Fruit fly (Drosophila melanogaster): ENCODE measurements around the gene MED14.

Gene MED14

dm6 chr3L:593102-593501 lies at the start of gene MED14:
MED14 (plus strand) TSS chr3L:593246.
- TF ChIP-seq CG17806 (tag; optimal IDR thresholded peaks at IDR 0.05), result no peak
- TF ChIP-seq Pif1A (GFP tag; optimal IDR thresholded peaks at IDR 0.05), result no peak
- TF ChIP-seq Pif1B (GFP tag; optimal IDR thresholded peaks at IDR 0.05), result no peak
- no peak for TF ChIP-seq EcR (GFP tag; optimal IDR thresholded peaks at IDR 0.05)
- TF ChIP-seq CG32121 (GFP tag; IDR thresholded peaks at IDR 0.05), result no peak
- TF ChIP-seq fd96Ca (GFP tag; IDR thresholded peaks at IDR 0.05), result no peak
- no peak for TF ChIP-seq CG8301 (tag; optimal IDR thresholded peaks at IDR 0.05)

- TF ChIP-seq fd96Ca (GFP tag; IDR thresholded peaks at IDR 0.05), result no peak
- peak; percentile 6 for TF ChIP-seq CG13204 (GFP tag; optimal IDR thresholded peaks at IDR 0.05)
These were observed 48.8 kb upstream of the MED14 start for dm6 chr3L:544203-544602.

- TF ChIP-seq Snoo (tag; optimal IDR thresholded peaks at IDR 0.05) (peak; percentile 85), EcR (GFP tag; optimal IDR thresholded peaks at IDR 0.05) (peak; percentile 10), CG10348 (GFP tag; IDR thresholded peaks at IDR 0.05) (0 out of 2 replicates have a peak, but pooled peaks have one; percentile 31), fd96Ca (GFP tag; IDR thresholded peaks at IDR 0.05) (peak; percentile 76), CG4496 (GFP tag; IDR thresholded peaks at IDR 0.05) (peak; percentile 89), Ets98B (GFP tag; IDR thresholded peaks at IDR 0.05) (peak; percentile 81), rn (GFP tag; IDR thresholded peaks at IDR 0.05) (no peak), CG15710 (tag; optimal IDR thresholded peaks at IDR 0.05) (peak; percentile 77), CG8159 (tag; optimal IDR thresholded peaks at IDR 0.05) (peak; percentile 84), CG8301 (tag; optimal IDR thresholded peaks at IDR 0.05) (peak; percentile 74), CG12605 (GFP tag; IDR thresholded peaks at IDR 0.05) (0 out of 2 replicates have a peak, but pooled peaks have one; percentile 35), Pif1B (GFP tag; optimal IDR thresholded peaks at IDR 0.05) (peak; percentile 86), D1 (tag; optimal IDR thresholded peaks at IDR 0.05) (no peak), CG13204 (GFP tag; optimal IDR thresholded peaks at IDR 0.05) (no peak), CG9948 (tag; optimal IDR thresholded peaks at IDR 0.05) (peak; percentile 78), CG14655 (GFP tag; optimal IDR thresholded peaks at IDR 0.05) (peak; percentile 84), CG17806 (tag; optimal IDR thresholded peaks at IDR 0.05) (peak; percentile 80), CG32121 (GFP tag; IDR thresholded peaks at IDR 0.05) (peak; percentile 68; the same call in 1 of the 2 replicates), CG34367 (tag; optimal IDR thresholded peaks at IDR 0.05) (peak; percentile 74), Pif1A (GFP tag; optimal IDR thresholded peaks at IDR 0.05) (peak; percentile 89), gl (tag; optimal IDR thresholded peaks at IDR 0.05) (peak; percentile 64)
These were observed 47.4 kb upstream of the MED14 start for dm6 chr3L:545512-546161.

dm6 chr3L:546819-547441 lies 46.1 kb upstream of the MED14 start:
- no peak for TF ChIP-seq Pif1A (GFP tag; optimal IDR thresholded peaks at IDR 0.05)
- no peak for TF ChIP-seq CG12605 (GFP tag; IDR thresholded peaks at IDR 0.05)
- TF ChIP-seq gl (tag; optimal IDR thresholded peaks at IDR 0.05), result no peak
- no peak for TF ChIP-seq rn (GFP tag; IDR thresholded peaks at IDR 0.05)
- TF ChIP-seq CG17806 (tag; optimal IDR thresholded peaks at IDR 0.05), result no peak
- peak; percentile 71; the same call in 1 of the 2 replicates for TF ChIP-seq CG32121 (GFP tag; IDR thresholded peaks at IDR 0.05)
- TF ChIP-seq EcR (GFP tag; optimal IDR thresholded peaks at IDR 0.05), result no peak
- no peak for TF ChIP-seq CG9948 (tag; optimal IDR thresholded peaks at IDR 0.05)
- TF ChIP-seq CG8159 (tag; optimal IDR thresholded peaks at IDR 0.05), result no peak
- peak; percentile 10 for TF ChIP-seq Snoo (tag; optimal IDR thresholded peaks at IDR 0.05)
- 0 out of 3 replicates have a peak, but pooled peaks have one; percentile 48 for TF ChIP-seq CG4496 (GFP tag; IDR thresholded peaks at IDR 0.05)
- no peak for TF ChIP-seq CG14655 (GFP tag; optimal IDR thresholded peaks at IDR 0.05)
- TF ChIP-seq Ets98B (GFP tag; IDR thresholded peaks at IDR 0.05), result peak; percentile 63
- TF ChIP-seq CG13204 (GFP tag; optimal IDR thresholded peaks at IDR 0.05), result no peak
- no peak for TF ChIP-seq CG10348 (GFP tag; IDR thresholded peaks at IDR 0.05)
- peak; percentile 48; the same call in 2 of the 3 replicates for TF ChIP-seq fd96Ca (GFP tag; IDR thresholded peaks at IDR 0.05)
- no peak for TF ChIP-seq CG15710 (tag; optimal IDR thresholded peaks at IDR 0.05)
- TF ChIP-seq CG34367 (tag; optimal IDR thresholded peaks at IDR 0.05), result no peak
- no peak for TF ChIP-seq D1 (tag; optimal IDR thresholded peaks at IDR 0.05)
- no peak for TF ChIP-seq Pif1B (GFP tag; optimal IDR thresholded peaks at IDR 0.05)
- no peak for TF ChIP-seq CG8301 (tag; optimal IDR thresholded peaks at IDR 0.05)

dm6 chr3L:548304-549198 lies 44.5 kb upstream of the MED14 start:
- TF ChIP-seq CG12605 (GFP tag; IDR thresholded peaks at IDR 0.05) (no peak), CG14655 (GFP tag; optimal IDR thresholded peaks at IDR 0.05) (peak; percentile 6), D1 (tag; optimal IDR thresholded peaks at IDR 0.05) (no peak), CG4496 (GFP tag; IDR thresholded peaks at IDR 0.05) (0 out of 3 replicates have a peak, but pooled peaks have one; percentile 17), EcR (GFP tag; optimal IDR thresholded peaks at IDR 0.05) (peak; percentile 20)

Measured in whole organism, pupa.